Worm (Caenorhabditis elegans): ENCODE measurements around the gene ppm-1.A.

ppm-1.A gene

DNA sequence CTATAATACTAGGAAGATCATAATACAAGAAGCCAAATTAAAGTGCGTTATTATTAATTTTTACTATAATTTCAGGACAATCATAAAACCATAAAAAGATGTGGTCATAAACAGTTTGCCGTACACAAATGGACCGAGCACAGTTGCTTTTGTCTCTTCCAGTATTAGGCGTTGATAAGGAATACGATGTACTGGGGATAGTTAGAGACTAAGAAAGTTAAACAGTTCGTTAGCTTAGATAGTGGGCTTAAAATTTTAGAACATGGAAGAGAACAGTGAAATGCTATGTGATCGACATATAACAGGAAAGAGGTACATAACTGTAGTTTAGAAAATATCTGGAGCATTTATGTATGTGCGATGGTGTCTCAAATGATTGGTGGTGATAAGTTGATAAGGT, 50.8 kb downstream of the ppm-1.A start:
- no peak for TF ChIP-seq lin-32 (GFP tag; optimal IDR thresholded peaks at IDR 0.05)
- TF ChIP-seq ceh-39 (tag; optimal IDR thresholded peaks at IDR 0.05) = no peak
- TF ChIP-seq ztf-11 (tag; optimal IDR thresholded peaks at IDR 0.05) = no peak
- no peak for TF ChIP-seq snpc-4 (tag; optimal IDR thresholded peaks at IDR 0.05)
- no peak for TF ChIP-seq drap-1 (GFP tag; optimal IDR thresholded peaks at IDR 0.05)
- no peak for TF ChIP-seq pha-4 (tag; optimal IDR thresholded peaks at IDR 0.05)
- no peak for TF ChIP-seq ces-1 (GFP tag; optimal IDR thresholded peaks at IDR 0.05)
- TF ChIP-seq unc-120 (tag; optimal IDR thresholded peaks at IDR 0.05; ENCODE audit: poor library complexity, severe bottlenecking) = no peak
- no peak for TF ChIP-seq tbx-8 (GFP tag; optimal IDR thresholded peaks at IDR 0.05)

DNA sequence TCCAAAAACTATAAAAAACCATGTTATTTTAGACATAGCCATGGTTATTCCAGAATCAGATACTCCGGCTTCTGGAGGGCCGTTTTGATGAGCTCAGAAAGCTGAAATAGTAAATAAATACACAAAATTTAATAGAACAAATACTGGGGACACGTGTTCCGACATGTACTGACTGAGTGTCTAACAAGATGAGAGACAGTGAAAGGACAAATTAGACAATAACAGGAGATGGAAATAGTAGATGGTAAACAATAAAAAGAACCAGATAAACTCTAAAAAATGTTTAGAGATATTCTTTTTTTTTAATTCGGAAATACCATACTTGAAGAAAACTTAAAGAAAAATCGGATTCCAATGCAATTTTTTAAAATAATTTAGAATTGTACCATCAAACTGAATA, 51.5 kb downstream of the ppm-1.A start, which contains the start of gene Y32F6B.1:
Y32F6B.1 (minus strand) TSS at position 101 of the 400 bp plus-strand sequence.
- no peak for TF ChIP-seq pha-4 (tag; optimal IDR thresholded peaks at IDR 0.05)
- no peak for TF ChIP-seq unc-62 (GFP tag; optimal IDR thresholded peaks at IDR 0.05)
- TF ChIP-seq drap-1 (GFP tag; optimal IDR thresholded peaks at IDR 0.05) = no peak
- TF ChIP-seq lin-32 (GFP tag; optimal IDR thresholded peaks at IDR 0.05) = no peak
- TF ChIP-seq lin-13 (tag; optimal IDR thresholded peaks at IDR 0.05) = no peak
- TF ChIP-seq tbx-8 (GFP tag; optimal IDR thresholded peaks at IDR 0.05) = no peak
- TF ChIP-seq sem-2 (GFP tag; optimal IDR thresholded peaks at IDR 0.05) = no peak
- TF ChIP-seq unc-120 (tag; optimal IDR thresholded peaks at IDR 0.05; ENCODE audit: poor library complexity, severe bottlenecking) = no peak
- TF ChIP-seq M03D4.4 (tag; optimal IDR thresholded peaks at IDR 0.05) = no peak
- no peak for TF ChIP-seq sptf-1 (tag; optimal IDR thresholded peaks at IDR 0.05)
- TF ChIP-seq flh-1 (GFP tag; optimal IDR thresholded peaks at IDR 0.05) = no peak
- TF ChIP-seq nhr-2 (tag; optimal IDR thresholded peaks at IDR 0.05) = no peak
- no peak for TF ChIP-seq ceh-83 (GFP tag; optimal IDR thresholded peaks at IDR 0.05)
- TF ChIP-seq elt-1 (tag; optimal IDR thresholded peaks at IDR 0.05; ENCODE audit: borderline replicate concordance, insufficient read depth) = no peak
- no peak for TF ChIP-seq lsy-2 (tag; optimal IDR thresholded peaks at IDR 0.05)
- no peak for TF ChIP-seq snpc-4 (tag; optimal IDR thresholded peaks at IDR 0.05)
- TF ChIP-seq nhr-76 (tag; optimal IDR thresholded peaks at IDR 0.05) = no peak
- TF ChIP-seq ztf-11 (tag; optimal IDR thresholded peaks at IDR 0.05) = no peak
- TF ChIP-seq unc-39 (tag; optimal IDR thresholded peaks at IDR 0.05) = no peak
- no peak for TF ChIP-seq mab-5 (tag; optimal IDR thresholded peaks at IDR 0.05)

DNA sequence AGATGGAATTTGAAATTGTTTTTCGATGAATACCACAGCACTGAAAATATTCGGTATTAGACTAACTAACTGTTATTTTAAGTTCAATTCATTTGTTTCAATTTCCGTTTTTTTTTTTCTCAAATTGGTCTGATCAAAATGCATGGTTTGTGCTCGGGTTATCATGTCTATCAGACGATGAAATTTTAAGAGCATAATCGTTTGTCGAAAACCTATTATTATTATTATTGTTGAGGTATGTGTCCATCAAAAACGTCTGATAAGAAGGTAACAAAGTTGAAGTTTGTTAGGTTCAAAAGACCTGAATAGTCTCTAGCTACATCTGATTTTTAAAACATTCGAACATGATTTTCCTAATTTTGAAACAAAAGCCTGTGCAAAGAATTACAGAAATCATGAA, 52.2 kb downstream of the ppm-1.A start:
- TF ChIP-seq bed-3 (GFP tag; optimal IDR thresholded peaks at IDR 0.05) (no peak), pha-4 (tag; optimal IDR thresholded peaks at IDR 0.05) (no peak), drap-1 (GFP tag; optimal IDR thresholded peaks at IDR 0.05) (no peak), M03D4.4 (tag; optimal IDR thresholded peaks at IDR 0.05) (no peak), lin-13 (tag; optimal IDR thresholded peaks at IDR 0.05) (no peak), mep-1 (tag; optimal IDR thresholded peaks at IDR 0.05) (no peak), tbx-8 (GFP tag; optimal IDR thresholded peaks at IDR 0.05) (no peak), zip-8 (tag; optimal IDR thresholded peaks at IDR 0.05) (no peak), ceh-83 (GFP tag; optimal IDR thresholded peaks at IDR 0.05) (no peak), ztf-11 (tag; optimal IDR thresholded peaks at IDR 0.05) (no peak), sem-2 (GFP tag; optimal IDR thresholded peaks at IDR 0.05) (no peak), ceh-43 (GFP tag; optimal IDR thresholded peaks at IDR 0.05) (no peak), lsy-2 (tag; optimal IDR thresholded peaks at IDR 0.05) (no peak), cnd-1 (tag; optimal IDR thresholded peaks at IDR 0.05) (no peak), unc-62 (GFP tag; optimal IDR thresholded peaks at IDR 0.05) (no peak), flh-1 (GFP tag; optimal IDR thresholded peaks at IDR 0.05) (no peak), hlh-1 (tag; optimal IDR thresholded peaks at IDR 0.05) (no peak)

Data from whole organism, mixed stage, embryonic.